Worm (Caenorhabditis elegans) whole organism, young adult: ENCODE results near the gene cyp-33C2.

Source experiments
- Y67H2A.10 ChIP-seq: fragments of 200-800 bp; sonication (Bioruptor generic); conservative IDR thresholded peaks from 2 replicates; pipeline ENCODE4 v1.3.6; 2022; ENCODE audit warnings: missing genetic modification reagents, missing genetic modification characterization, missing compliant biosample characterization
- dpl-1 ChIP-seq: fragments of 150-350 bp; optimal IDR thresholded peaks from 2 replicates; lab custom pipeline; 2014; ENCODE audit warnings: missing biosample characterization, missing genetic modification reagents, missing genetic modification characterization
- nfyb-1 ChIP-seq: fragments of 200-800 bp; sonication (Bioruptor generic); IDR thresholded peaks from 2 replicates; pipeline ENCODE4 v1.3.6; 2022; ENCODE audit warnings: missing genetic modification reagents, missing genetic modification characterization, missing compliant biosample characterization
- snpc-4 ChIP-seq, 5 experiments: fragments of 150-350 bp in 1 of 5; sonication (generic microtip) in 4 of 5; optimal IDR thresholded peaks; 2 replicates each; lab custom pipeline; 2014 to 2018; ENCODE audit warnings: missing genetic modification characterization in 5 of 5, missing biosample characterization in 3 of 5, antibody characterized with exemption in 2 of 5, mild to moderate bottlenecking in 2 of 5, missing compliant biosample characterization in 2 of 5, missing genotype in 2 of 5, moderate library complexity in 2 of 5, missing genetic modification reagents in 1 of 5

ce11 chrV:2174465-2174864, 8.8 kb upstream of the cyp-33C2 start:
- TF ChIP-seq nfyb-1 (GFP tag; lab: Robert Waterston, UW) (no peak), snpc-4 (GFP tag; optimal IDR thresholded peaks at IDR 0.05; lab: Kevin White, UChicago) (no peak), snpc-4 (tag; optimal IDR thresholded peaks at IDR 0.05; lab: Kevin White, UChicago) (no peak), dpl-1 (no peak), Y67H2A.10 (GFP tag; lab: Robert Waterston, UW) (no peak)
